Worm (Caenorhabditis elegans) whole organism, midembryonic: Measurements from ENCODE around the gene algn-2.

Source experiments
- cog-1 ChIP-seq: sonication (generic microtip); optimal IDR thresholded peaks from 2 replicates; lab custom pipeline; 2016; ENCODE audit warnings: missing genetic modification characterization, missing compliant biosample characterization
- flt-1 ChIP-seq: fragments of 200-800 bp; sonication (Bioruptor generic); IDR thresholded peaks from 2 replicates; pipeline ENCODE4 v1.3.6; 2022; ENCODE audit warnings: missing genetic modification characterization, missing compliant biosample characterization
- klf-2 ChIP-seq: fragments of 200-800 bp; sonication (Bioruptor generic); conservative IDR thresholded peaks from 2 replicates; pipeline ENCODE4 v1.3.6; 2022; ENCODE audit warnings: missing genetic modification reagents, missing genetic modification characterization, missing compliant biosample characterization
- med-1 ChIP-seq: sonication (generic microtip); optimal IDR thresholded peaks from 2 replicates; lab custom pipeline; 2017; ENCODE audit warnings: missing genetic modification characterization, mild to moderate bottlenecking, missing compliant biosample characterization, antibody characterized with exemption, missing genetic modification reagents; ENCODE audit not compliant: insufficient read depth

ce11 chrII:5398779-5399178, 23.7 kb downstream of the algn-2 start, which contains the start of gene fbxl-3:
- TF ChIP-seq cog-1 (tag; lab: Kevin White, UChicago) (no peak), flt-1 (GFP tag; lab: Robert Waterston, UW) (no peak), med-1 (GFP tag; lab: Kevin White, UChicago) (no peak), klf-2 (no peak)
